Fruit fly (Drosophila melanogaster): ENCODE results near the gene ATPsynCF6.
A peak's percentile ranks its signal among the peaks of the same experiment; 100 is the strongest.

dm6 chr3R:23316867-23317266 lies 39.0 kb downstream of the ATPsynCF6 start:
- no peak for TF ChIP-seq kay (GFP tag; ENCODE audit: borderline replicate concordance)
- no peak for TF ChIP-seq toe (GFP tag; optimal IDR thresholded peaks at IDR 0.05)
- TF ChIP-seq bab1 (GFP tag; optimal IDR thresholded peaks at IDR 0.05) = no peak
- TF ChIP-seq tj (GFP tag; optimal IDR thresholded peaks at IDR 0.05) = no peak
- TF ChIP-seq CG5204 (GFP tag; optimal IDR thresholded peaks at IDR 0.05) = no peak
- no peak for TF ChIP-seq Mnt (GFP tag; optimal IDR thresholded peaks at IDR 0.05)
- no peak for TF ChIP-seq CG7101 (tag; optimal IDR thresholded peaks at IDR 0.05)
- TF ChIP-seq cic (GFP tag; optimal IDR thresholded peaks at IDR 0.05) = peak; percentile 92

All from whole organism, adult.